Fruit fly (Drosophila melanogaster) whole organism, embryonic: Measurements from ENCODE around the gene CG16790.

Source experiments
- Aef1 ChIP-seq: fragments of 200-800 bp; sonication (Bioruptor generic); IDR thresholded peaks from 3 replicates; pipeline ENCODE4 v1.3.6; 2022; ENCODE audit warnings: missing biosample characterization, missing genetic modification characterization
- Bteb2 ChIP-seq: fragments of 200-800 bp; sonication (Bioruptor generic); optimal IDR thresholded peaks from 2 replicates; lab custom pipeline; 2016; ENCODE audit warnings: missing biosample characterization, missing genetic modification characterization
- CG10959 ChIP-seq: fragments of 200-800 bp; sonication (Bioruptor generic); IDR thresholded peaks from 2 replicates; pipeline ENCODE4 v1.3.6; 2022; ENCODE audit warnings: missing biosample characterization, missing genetic modification characterization
- CG13287 ChIP-seq: fragments of 200-800 bp; sonication (Bioruptor generic); IDR thresholded peaks from 2 replicates; pipeline ENCODE4 v1.3.6; 2022; ENCODE audit warnings: missing biosample characterization, missing genetic modification characterization; ENCODE audit not compliant: partially characterized antibody
- CG15269 ChIP-seq: fragments of 200-800 bp; sonication (Bioruptor generic); optimal IDR thresholded peaks from 2 replicates; lab custom pipeline; 2018; ENCODE audit warnings: missing biosample characterization, mild to moderate bottlenecking, missing genetic modification characterization, moderate library complexity
- CG16863 ChIP-seq: fragments of 200-800 bp; sonication (Bioruptor generic); optimal IDR thresholded peaks from 3 replicates; lab custom pipeline; 2016; ENCODE audit warnings: missing biosample characterization, missing genetic modification characterization
- CG17359 ChIP-seq: fragments of 200-800 bp; sonication (Bioruptor generic); optimal IDR thresholded peaks from 3 replicates; lab custom pipeline; 2018; ENCODE audit warnings: missing biosample characterization, mild to moderate bottlenecking, missing genetic modification characterization, moderate library complexity
- CG1832 ChIP-seq: fragments of 200-800 bp; sonication (Bioruptor generic); optimal IDR thresholded peaks from 2 replicates; lab custom pipeline; 2017; ENCODE audit warnings: missing biosample characterization, mild to moderate bottlenecking, missing genetic modification characterization, inconsistent platforms
- CG2116 ChIP-seq: fragments of 200-800 bp; sonication (Bioruptor generic); optimal IDR thresholded peaks from 3 replicates; lab custom pipeline; 2018; ENCODE audit warnings: missing biosample characterization, mild to moderate bottlenecking, missing genetic modification characterization
- CG30020 ChIP-seq: fragments of 200-800 bp; optimal IDR thresholded peaks from 2 replicates; lab custom pipeline; 2019; ENCODE audit warnings: missing biosample characterization, mild to moderate bottlenecking, missing genetic modification characterization, moderate library complexity
- CG31224 ChIP-seq: fragments of 200-800 bp; sonication (Bioruptor generic); IDR thresholded peaks from 2 replicates; pipeline ENCODE4 v1.3.6; 2022; ENCODE audit warnings: missing biosample characterization, missing genetic modification characterization
- CG31388 ChIP-seq: fragments of 200-800 bp; sonication (Bioruptor generic); optimal IDR thresholded peaks from 2 replicates; lab custom pipeline; 2016; ENCODE audit warnings: missing biosample characterization, missing genetic modification characterization
- CG4617 ChIP-seq: fragments of 200-800 bp; sonication (Bioruptor generic); optimal IDR thresholded peaks from 3 replicates; lab custom pipeline; 2016; ENCODE audit warnings: missing biosample characterization, missing genetic modification characterization, borderline replicate concordance
- CG6791 ChIP-seq: fragments of 200-800 bp; sonication (Bioruptor generic); IDR thresholded peaks from 3 replicates; pipeline ENCODE4 v1.3.6; 2022; ENCODE audit warnings: missing biosample characterization, missing genetic modification characterization; ENCODE audit not compliant: partially characterized antibody
- CG6813 ChIP-seq: fragments of 200-800 bp; sonication (Bioruptor generic); optimal IDR thresholded peaks from 2 replicates; lab custom pipeline; 2017; ENCODE audit warnings: missing biosample characterization, missing genetic modification characterization, mild to moderate bottlenecking, moderate library complexity, missing genetic modification reagents
- CG6854 ChIP-seq: fragments of 200-800 bp; sonication (Bioruptor generic); optimal IDR thresholded peaks from 3 replicates; lab custom pipeline; 2017; ENCODE audit warnings: missing biosample characterization, mild to moderate bottlenecking, missing genetic modification characterization
- CG7786 ChIP-seq: fragments of 200-800 bp; sonication (Bioruptor generic); optimal IDR thresholded peaks from 2 replicates; lab custom pipeline; 2016; ENCODE audit warnings: missing biosample characterization, missing genetic modification characterization
- CG7928 ChIP-seq: fragments of 200-800 bp; sonication (Bioruptor generic); optimal IDR thresholded peaks from 2 replicates; lab custom pipeline; 2017; ENCODE audit warnings: missing biosample characterization, mild to moderate bottlenecking, missing genetic modification characterization
- CG8478 ChIP-seq: fragments of >200 bp; optimal IDR thresholded peaks from 2 replicates; lab custom pipeline; 2018
- CG9215 ChIP-seq: fragments of 200-800 bp; sonication (Bioruptor generic); IDR thresholded peaks from 2 replicates; pipeline ENCODE4 v1.3.6; 2022; ENCODE audit warnings: missing biosample characterization, missing genetic modification characterization
- CG9876 ChIP-seq: fragments of 200-800 bp; sonication (Bioruptor generic); optimal IDR thresholded peaks from 2 replicates; lab custom pipeline; 2016; ENCODE audit warnings: missing biosample characterization, missing genetic modification characterization
- CkIIα-i1 ChIP-seq: fragments of 200-800 bp; sonication (Bioruptor generic); IDR thresholded peaks from 2 replicates; pipeline ENCODE4 v1.3.6; 2022; ENCODE audit warnings: missing biosample characterization, missing genetic modification characterization
- Dbx ChIP-seq: fragments of 200-800 bp; sonication (Bioruptor generic); IDR thresholded peaks from 3 replicates; pipeline ENCODE4 v1.3.6; 2022; ENCODE audit warnings: missing biosample characterization, missing genetic modification characterization
- Dfd ChIP-seq, 2 experiments: fragments of >200 bp; optimal IDR thresholded peaks; 2 replicates each; lab custom pipeline; 2017; ENCODE audit warnings: missing biosample characterization in 2 of 2, missing genetic modification characterization in 2 of 2
- Dp ChIP-seq: fragments of 200-800 bp; sonication (Bioruptor generic); optimal IDR thresholded peaks from 2 replicates; lab custom pipeline; 2018; ENCODE audit warnings: missing biosample characterization, mild to moderate bottlenecking, missing genetic modification characterization, moderate library complexity
- Elba2 ChIP-seq: fragments of 200-800 bp; sonication (Bioruptor generic); optimal IDR thresholded peaks from 3 replicates; lab custom pipeline; 2016; ENCODE audit warnings: missing biosample characterization, missing genetic modification characterization
- HLH3B ChIP-seq: fragments of 200-800 bp; sonication (Bioruptor generic); IDR thresholded peaks from 2 replicates; pipeline ENCODE4 v1.3.6; 2022; ENCODE audit warnings: missing biosample characterization, missing genetic modification characterization
- HLH4C ChIP-seq: fragments of 200-800 bp; sonication (Bioruptor generic); IDR thresholded peaks from 3 replicates; pipeline ENCODE4 v1.3.6; 2022; ENCODE audit warnings: missing biosample characterization, missing genetic modification characterization; ENCODE audit not compliant: partially characterized antibody
- HLHmδ ChIP-seq: fragments of 200-800 bp; sonication (Bioruptor generic); optimal IDR thresholded peaks from 2 replicates; lab custom pipeline; 2018; ENCODE audit warnings: missing biosample characterization, mild to moderate bottlenecking, missing genetic modification characterization, moderate library complexity
- Med ChIP-seq: fragments of 200-800 bp; sonication (Bioruptor generic); peaks from one replicate; lab custom pipeline; 2016; ENCODE audit warnings: missing biosample characterization, missing genetic modification characterization, mild to moderate bottlenecking, inconsistent platforms, moderate library complexity
- Six4 ChIP-seq: fragments of 200-800 bp; sonication (Bioruptor generic); optimal IDR thresholded peaks from 2 replicates; lab custom pipeline; 2016; ENCODE audit warnings: missing biosample characterization, missing genetic modification characterization
- Trl ChIP-seq, 3 experiments: fragments of >200 bp in 2 of 3; fragments of 200-800 bp in 1 of 3; sonication (Bioruptor generic) in 1 of 3; optimal IDR thresholded peaks; 2 replicates in 1 of 3; 3 replicates in 2 of 3; lab custom pipeline; 2016 to 2017; ENCODE audit warnings: missing biosample characterization in 1 of 3, missing genetic modification characterization in 1 of 3
- crc ChIP-seq: fragments of 200-800 bp; sonication (Bioruptor generic); optimal IDR thresholded peaks from 2 replicates; lab custom pipeline; 2016; ENCODE audit warnings: missing biosample characterization, missing genetic modification characterization
- crol ChIP-seq: fragments of 200-800 bp; sonication (Bioruptor generic); IDR thresholded peaks from 2 replicates; pipeline ENCODE4 v1.3.6; 2022; ENCODE audit warnings: missing biosample characterization, missing genetic modification characterization
- dan ChIP-seq: fragments of 200-800 bp; sonication (Bioruptor generic); IDR thresholded peaks from 2 replicates; pipeline ENCODE4 v1.3.6; 2022; ENCODE audit warnings: missing biosample characterization, missing genetic modification characterization
- ewg ChIP-seq: fragments of 200-800 bp; sonication (Bioruptor generic); optimal IDR thresholded peaks from 3 replicates; lab custom pipeline; 2017; ENCODE audit warnings: mild to moderate bottlenecking, missing biosample characterization, missing genetic modification reagents, missing genetic modification characterization
- fd3F ChIP-seq: fragments of 200-800 bp; sonication (Bioruptor generic); optimal IDR thresholded peaks from 2 replicates; lab custom pipeline; 2018; ENCODE audit warnings: missing biosample characterization, mild to moderate bottlenecking, missing genetic modification characterization, moderate library complexity
- insv ChIP-seq, 2 experiments: fragments of 200-800 bp; sonication (Bioruptor generic); optimal IDR thresholded peaks; 3 replicates each; lab custom pipeline; 2016 to 2018; ENCODE audit warnings: missing biosample characterization in 2 of 2, missing genetic modification characterization in 2 of 2
- inv ChIP-seq: fragments of 200-800 bp; sonication (Bioruptor generic); IDR thresholded peaks from 2 replicates; pipeline ENCODE4 v1.3.6; 2022; ENCODE audit warnings: missing biosample characterization, missing genetic modification characterization; ENCODE audit not compliant: partially characterized antibody
- lbe ChIP-seq: fragments of 200-800 bp; sonication (Bioruptor generic); optimal IDR thresholded peaks from 2 replicates; lab custom pipeline; 2016; ENCODE audit warnings: missing biosample characterization, mild to moderate bottlenecking, missing genetic modification characterization
- onecut ChIP-seq: fragments of 200-800 bp; sonication (Bioruptor generic); IDR thresholded peaks from 2 replicates; pipeline ENCODE4 v1.3.6; 2022; ENCODE audit warnings: missing biosample characterization, missing genetic modification characterization
- pho ChIP-seq: fragments of 200-800 bp; sonication (Bioruptor generic); optimal IDR thresholded peaks from 2 replicates; lab custom pipeline; 2016; ENCODE audit warnings: missing biosample characterization, missing genetic modification characterization
- pzg ChIP-seq: fragments of 200-800 bp; sonication (Bioruptor generic); optimal IDR thresholded peaks from 3 replicates; lab custom pipeline; 2018; ENCODE audit warnings: missing biosample characterization, mild to moderate bottlenecking, missing genetic modification characterization, moderate library complexity
- rib ChIP-seq: fragments of 200-800 bp; sonication (Bioruptor generic); IDR thresholded peaks from 2 replicates; pipeline ENCODE4 v1.3.6; 2022; ENCODE audit warnings: missing biosample characterization, missing genetic modification characterization
- run ChIP-seq: fragments of 200-800 bp; sonication (Bioruptor generic); optimal IDR thresholded peaks from 3 replicates; lab custom pipeline; 2018; ENCODE audit warnings: missing biosample characterization, mild to moderate bottlenecking, missing genetic modification characterization
- so ChIP-seq: fragments of 200-800 bp; sonication (Bioruptor generic); IDR thresholded peaks from 3 replicates; pipeline ENCODE4 v1.3.6; 2022; ENCODE audit warnings: missing biosample characterization, missing genetic modification characterization
- stwl ChIP-seq: fragments of 200-800 bp; sonication (Bioruptor generic); optimal IDR thresholded peaks from 3 replicates; lab custom pipeline; 2018; ENCODE audit warnings: missing biosample characterization, mild to moderate bottlenecking, missing genetic modification characterization, moderate library complexity
- tin ChIP-seq: fragments of 200-800 bp; sonication (Bioruptor generic); optimal IDR thresholded peaks from 3 replicates; lab custom pipeline; 2016; ENCODE audit warnings: missing biosample characterization, missing genetic modification characterization
- ttk ChIP-seq: fragments of 200-800 bp; sonication (Bioruptor generic); IDR thresholded peaks from 2 replicates; pipeline ENCODE4 v2.1.2; 2022; ENCODE audit warnings: missing biosample characterization, missing genetic modification characterization
- wdn ChIP-seq: fragments of 200-800 bp; sonication (Bioruptor generic); IDR thresholded peaks from 2 replicates; pipeline ENCODE4 v1.3.6; 2022; ENCODE audit warnings: missing biosample characterization, missing genetic modification characterization

The CG16790 gene

dm6 chr3R:9551013-9551658 is 18.9 kb downstream of the CG16790 start (continued):
- TF ChIP-seq Aef1 (GFP tag; lab: Robert Waterston, UW): no peak
- no peak for TF ChIP-seq CG31224 (GFP tag; lab: Robert Waterston, UW)
- no peak for TF ChIP-seq HLH4C (GFP tag; lab: Robert Waterston, UW)
- TF ChIP-seq Dfd (GFP tag; optimal IDR thresholded peaks at IDR 0.05; lab: Kevin White, UChicago): no peak
- TF ChIP-seq tin: peak; percentile 15
- TF ChIP-seq CG30020: no peak
- TF ChIP-seq Bteb2 (GFP tag; lab: Kevin White, UChicago): no peak
- TF ChIP-seq stwl: no peak
- no peak for TF ChIP-seq Six4 (GFP tag; lab: Kevin White, UChicago)
- no peak for TF ChIP-seq CG6791 (GFP tag; lab: Robert Waterston, UW)
- no peak for TF ChIP-seq so (GFP tag; lab: Robert Waterston, UW)
- peak; percentile 60 for TF ChIP-seq CG7928 (GFP tag; lab: Kevin White, UChicago)
- peak; percentile 49 for TF ChIP-seq run
- TF ChIP-seq pho (GFP tag; lab: Kevin White, UChicago): no peak
- no peak for TF ChIP-seq CG9876 (GFP tag; lab: Kevin White, UChicago)
- TF ChIP-seq CG8478 (lab: Kevin White, UChicago): peak; percentile 43
- peak; percentile 41 for TF ChIP-seq CG17359 (tag; lab: Kevin White, UChicago)
- TF ChIP-seq crc (GFP tag; lab: Kevin White, UChicago): no peak
- no peak for TF ChIP-seq dan (GFP tag; lab: Robert Waterston, UW)
- TF ChIP-seq CG31388: no peak
- no peak for TF ChIP-seq CG13287 (GFP tag; lab: Robert Waterston, UW)
- TF ChIP-seq CG6854: peak; percentile 71
- TF ChIP-seq CG1832 (GFP tag; lab: Kevin White, UChicago): peak; percentile 90
- TF ChIP-seq ewg (GFP tag; lab: Kevin White, UChicago): peak; percentile 11
- TF ChIP-seq HLH3B (GFP tag; lab: Robert Waterston, UW): no peak
- no peak for TF ChIP-seq CG7786
- TF ChIP-seq Med (GFP tag; lab: Kevin White, UChicago): peak; percentile 91
- peak; percentile 3 for TF ChIP-seq CG4617 (GFP tag; lab: Kevin White, UChicago)
- TF ChIP-seq CkIIα-i1 (GFP tag; lab: Robert Waterston, UW): no peak
- TF ChIP-seq rib (GFP tag; lab: Robert Waterston, UW): no peak
- TF ChIP-seq CG10959 (GFP tag; lab: Robert Waterston, UW): no peak
- no peak for TF ChIP-seq ttk (GFP tag; lab: Robert Waterston, UW)
- TF ChIP-seq fd3F (GFP tag; lab: Kevin White, UChicago): no peak
- no peak for TF ChIP-seq inv
- TF ChIP-seq CG15269 (tag; lab: Kevin White, UChicago): peak; percentile 4
- TF ChIP-seq CG9215 (GFP tag; lab: Robert Waterston, UW): no peak
- peak; percentile 95 for TF ChIP-seq HLHmδ
- TF ChIP-seq wdn: no peak
- no peak for TF ChIP-seq crol (GFP tag; lab: Robert Waterston, UW)
- TF ChIP-seq onecut (GFP tag; lab: Robert Waterston, UW): peak; percentile 98
- TF ChIP-seq Elba2 (GFP tag; lab: Kevin White, UChicago): no peak
- TF ChIP-seq pzg: peak; percentile 49
- no peak for TF ChIP-seq Dbx (GFP tag; lab: Robert Waterston, UW)
- no peak for TF ChIP-seq CG16863 (GFP tag; lab: Kevin White, UChicago)
- peak; percentile 85 for TF ChIP-seq CG6813 (GFP tag; lab: Kevin White, UChicago)
- TF ChIP-seq Dp: no peak
- peak; percentile 58 for TF ChIP-seq lbe (GFP tag; lab: Kevin White, UChicago)
- TF ChIP-seq insv (GFP tag; optimal IDR thresholded peaks at IDR 0.05; lab: Kevin White, UChicago): peak in 1 of 2 experiments; percentile 12
- TF ChIP-seq Trl (optimal IDR thresholded peaks at IDR 0.05; lab: Kevin White, UChicago): peak; percentile 93 to 95
- TF ChIP-seq Trl (GFP tag; optimal IDR thresholded peaks at IDR 0.05; lab: Kevin White, UChicago): peak; percentile 65
- TF ChIP-seq CG2116: no peak
